Worm (Caenorhabditis elegans): Measurements from ENCODE around the gene B0212.3.

The B0212.3 gene

DNA sequence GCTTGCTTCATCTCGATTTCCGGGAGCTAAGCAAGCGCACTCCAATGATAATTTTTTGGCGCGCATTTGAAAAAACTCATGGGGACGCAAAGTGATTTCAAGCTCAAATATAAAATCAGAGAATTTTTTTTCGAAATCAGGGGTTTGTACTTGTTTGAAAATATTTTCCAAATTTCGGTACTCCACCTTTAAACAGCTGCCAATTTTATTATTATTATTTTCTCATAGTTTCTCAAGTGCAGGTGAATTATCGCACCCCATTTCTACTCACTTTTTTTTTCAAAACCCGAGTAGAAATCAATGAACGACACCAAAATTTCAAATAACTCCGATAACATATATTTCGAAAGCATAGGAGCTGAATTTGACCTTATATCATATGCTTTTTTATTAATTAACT, 35.8 kb upstream of the B0212.3 start, which contains the start of gene srz-83:
TSS of gene srz-83 (plus strand) at position 301 of the 400 bp plus-strand sequence.
- TF ChIP-seq ceh-28 (tag; optimal IDR thresholded peaks at IDR 0.05) = no peak
- TF ChIP-seq jun-1 (tag; optimal IDR thresholded peaks at IDR 0.05) = no peak
- TF ChIP-seq aly-2 (tag; optimal IDR thresholded peaks at IDR 0.05) = no peak

DNA sequence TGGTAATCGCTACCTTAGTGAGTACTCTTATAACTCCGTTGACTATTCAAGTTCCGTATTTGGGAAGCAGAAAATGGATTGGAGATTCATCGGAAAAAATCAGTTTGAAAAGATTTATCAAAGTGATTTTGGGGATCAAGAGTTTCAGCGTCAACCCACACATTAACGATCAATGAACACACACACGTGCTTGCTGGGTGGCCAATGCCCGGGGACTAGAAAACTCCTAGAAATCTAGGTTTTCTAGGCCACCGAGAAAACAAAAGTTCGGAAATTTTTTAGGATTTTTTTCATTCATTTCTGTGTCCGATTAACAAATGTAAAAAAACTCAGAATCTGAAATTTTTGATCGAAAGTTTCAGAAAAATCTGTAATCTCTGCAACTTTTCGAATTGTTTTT, 34.0 kb upstream of the B0212.3 start:
- TF ChIP-seq pha-4 (tag; optimal IDR thresholded peaks at IDR 0.05) (peak; percentile 6), ZK546.5 (tag; optimal IDR thresholded peaks at IDR 0.05) (no peak)

- TF ChIP-seq hmg-11 (tag; optimal IDR thresholded peaks at IDR 0.05) (no peak), ZK546.5 (tag; optimal IDR thresholded peaks at IDR 0.05) (no peak), unc-39 (tag; optimal IDR thresholded peaks at IDR 0.05) (no peak), nhr-67 (tag; optimal IDR thresholded peaks at IDR 0.05) (no peak), elt-1 (tag; optimal IDR thresholded peaks at IDR 0.05) (no peak), elt-2 (tag; optimal IDR thresholded peaks at IDR 0.05) (no peak)
These were observed 30.4 kb upstream of the B0212.3 start, which contains the start of gene ced-10 for ce11 chrIV:3509477-3510063. ced-10 (minus strand) TSS chrIV:3509527.

DNA sequence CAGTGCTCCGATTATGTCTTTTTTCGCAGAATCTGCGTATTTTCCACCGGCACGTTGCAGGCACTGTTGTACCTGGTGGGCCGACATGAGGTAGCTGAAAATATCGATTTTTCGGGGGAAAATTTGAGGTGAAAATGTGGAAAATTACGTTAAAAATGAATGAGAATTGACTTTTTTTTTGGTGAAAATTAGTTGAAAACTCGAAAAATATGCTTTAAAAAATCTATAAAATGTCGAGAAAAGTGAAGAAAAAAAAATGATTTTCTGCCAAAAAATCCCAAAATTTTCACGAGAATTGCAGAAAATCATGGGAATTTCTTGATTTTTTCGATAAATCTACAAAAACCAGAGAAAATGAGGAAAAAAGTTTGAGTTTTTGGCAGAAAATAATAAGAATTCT, 25.5 kb upstream of the B0212.3 start, which contains the start of gene tsg-101:
TSS of gene tsg-101 (minus strand) at position 101 of the 400 bp plus-strand sequence.
- TF ChIP-seq nhr-12 (tag; optimal IDR thresholded peaks at IDR 0.05) (no peak), pqm-1 (tag; optimal IDR thresholded peaks at IDR 0.05) (no peak), zag-1 (tag; optimal IDR thresholded peaks at IDR 0.05) (no peak), nhr-237 (tag; optimal IDR thresholded peaks at IDR 0.05) (no peak), daf-12 (tag; optimal IDR thresholded peaks at IDR 0.05) (no peak), egl-27 (tag; optimal IDR thresholded peaks at IDR 0.05) (no peak), elt-3 (tag; optimal IDR thresholded peaks at IDR 0.05) (no peak)

ce11 chrIV:3515412-3516046, 24.4 kb upstream of the B0212.3 start:
- TF ChIP-seq lin-39 (tag; optimal IDR thresholded peaks at IDR 0.05) = peak; percentile 76
- TF ChIP-seq jun-1 (tag; optimal IDR thresholded peaks at IDR 0.05) = peak; percentile 75
- peak; percentile 52 for TF ChIP-seq pha-4 (tag; optimal IDR thresholded peaks at IDR 0.05)
- no peak for TF ChIP-seq zag-1 (tag; optimal IDR thresholded peaks at IDR 0.05)
- peak; percentile 15 for TF ChIP-seq elt-2 (tag; optimal IDR thresholded peaks at IDR 0.05)
- TF ChIP-seq nhr-76 (tag; optimal IDR thresholded peaks at IDR 0.05) = no peak
- peak; percentile 22 for TF ChIP-seq pqm-1 (tag; optimal IDR thresholded peaks at IDR 0.05)
- peak; percentile 39 for TF ChIP-seq lin-15B (tag; optimal IDR thresholded peaks at IDR 0.05)
- TF ChIP-seq egl-5 (tag; optimal IDR thresholded peaks at IDR 0.05) = peak; percentile 61
- TF ChIP-seq snpc-4 (tag; optimal IDR thresholded peaks at IDR 0.05) = peak; percentile 58
- TF ChIP-seq nhr-237 (tag; optimal IDR thresholded peaks at IDR 0.05) = no peak
- TF ChIP-seq nfya-1 (tag; optimal IDR thresholded peaks at IDR 0.05; ENCODE audit: insufficient read depth) = peak; percentile 89
- peak; percentile 88 for TF ChIP-seq ceh-28 (tag; optimal IDR thresholded peaks at IDR 0.05)
- peak; percentile 18 for TF ChIP-seq nhr-23 (tag; optimal IDR thresholded peaks at IDR 0.05)
- TF ChIP-seq hmg-11 (tag; optimal IDR thresholded peaks at IDR 0.05) = peak; percentile 86
- peak; percentile 6 for TF ChIP-seq ama-1 (optimal IDR thresholded peaks at IDR 0.05)
- TF ChIP-seq nhr-67 (tag; optimal IDR thresholded peaks at IDR 0.05) = no peak
- TF ChIP-seq fkh-10 (GFP tag; optimal IDR thresholded peaks at IDR 0.05) = peak; percentile 18
- no peak for TF ChIP-seq ceh-9 (tag; optimal IDR thresholded peaks at IDR 0.05)
- TF ChIP-seq skn-1 (tag; optimal IDR thresholded peaks at IDR 0.05) = peak; percentile 44

DNA sequence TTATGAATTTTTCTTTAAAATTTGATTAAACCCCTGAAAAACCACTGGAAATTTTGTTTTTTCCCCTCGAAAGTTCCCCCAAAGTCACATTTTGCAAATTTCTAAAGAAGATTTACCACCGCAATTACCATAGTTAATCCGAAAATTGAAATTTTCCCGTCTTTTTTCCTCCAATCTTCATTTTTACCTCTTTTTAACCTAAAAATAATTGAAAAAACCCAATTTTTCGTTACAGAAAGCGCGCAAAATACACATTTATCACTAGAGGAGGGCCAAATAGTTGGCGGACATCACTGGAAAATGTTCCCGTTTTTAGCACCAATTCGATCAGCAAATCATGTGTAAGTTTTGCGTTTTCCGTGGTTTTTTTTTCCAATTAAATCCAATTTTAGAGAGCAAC, 23.4 kb upstream of the B0212.3 start, which contains the start of gene unc-33:
TSS of gene unc-33 (plus strand) at position 301 of the 400 bp plus-strand sequence.
- no peak for TF ChIP-seq nhr-23 (tag; optimal IDR thresholded peaks at IDR 0.05)
- no peak for TF ChIP-seq fkh-10 (GFP tag; optimal IDR thresholded peaks at IDR 0.05)
- TF ChIP-seq pqm-1 (tag; optimal IDR thresholded peaks at IDR 0.05) = no peak
- TF ChIP-seq mdl-1 (tag; optimal IDR thresholded peaks at IDR 0.05) = no peak
- no peak for TF ChIP-seq nhr-43 (tag; optimal IDR thresholded peaks at IDR 0.05; ENCODE audit: poor library complexity, severe bottlenecking)
- no peak for TF ChIP-seq ceh-9 (tag; optimal IDR thresholded peaks at IDR 0.05)

Data from whole organism, L3 larva.